Fruit fly (Drosophila melanogaster) whole organism, adult: Measurements from ENCODE around the gene RpS25.

Source experiments
- CG11617 ChIP-seq: fragments of 200-800 bp; sonication (Bioruptor generic); optimal IDR thresholded peaks from 2 replicates; lab custom pipeline; 2017; ENCODE audit warnings: mild to moderate bottlenecking, missing biosample characterization, missing genetic modification reagents, missing genetic modification characterization
- CG12768 ChIP-seq: fragments of 200-800 bp; sonication (Bioruptor generic); optimal IDR thresholded peaks from 2 replicates; lab custom pipeline; 2017; ENCODE audit warnings: missing biosample characterization, missing genetic modification characterization, mild to moderate bottlenecking, moderate library complexity, missing genetic modification reagents
- CG14711 ChIP-seq: fragments of 200-800 bp; sonication (Bioruptor generic); optimal IDR thresholded peaks from 2 replicates; lab custom pipeline; 2018; ENCODE audit warnings: missing biosample characterization, mild to moderate bottlenecking, missing genetic modification characterization, moderate library complexity
- CG1620 ChIP-seq: fragments of 200-800 bp; sonication (Bioruptor generic); optimal IDR thresholded peaks from 2 replicates; lab custom pipeline; 2016; ENCODE audit warnings: missing biosample characterization, missing genetic modification characterization
- CG33017 ChIP-seq: fragments of 200-800 bp; sonication (Bioruptor generic); optimal IDR thresholded peaks from 2 replicates; lab custom pipeline; 2018; ENCODE audit warnings: missing biosample characterization, mild to moderate bottlenecking, missing genetic modification characterization, moderate library complexity
- CG5204 ChIP-seq: fragments of 200-800 bp; sonication (Bioruptor generic); optimal IDR thresholded peaks from 2 replicates; lab custom pipeline; 2016; ENCODE audit warnings: missing biosample characterization, missing genetic modification characterization
- CG7045 ChIP-seq: fragments of 200-800 bp; sonication (Bioruptor generic); optimal IDR thresholded peaks from 2 replicates; lab custom pipeline; 2017; ENCODE audit warnings: missing biosample characterization, mild to moderate bottlenecking, missing genetic modification characterization
- CG7101 ChIP-seq: fragments of 200-800 bp; sonication (Bioruptor generic); optimal IDR thresholded peaks from 2 replicates; lab custom pipeline; 2018; ENCODE audit warnings: missing biosample characterization, mild to moderate bottlenecking, missing genetic modification characterization, moderate library complexity
- Clk ChIP-seq: fragments of 200-800 bp; sonication (Bioruptor generic); optimal IDR thresholded peaks from 2 replicates; lab custom pipeline; 2017; ENCODE audit warnings: missing biosample characterization, missing genetic modification characterization
- Crg-1 ChIP-seq: fragments of 200-800 bp; sonication (Bioruptor generic); optimal IDR thresholded peaks from 2 replicates; lab custom pipeline; 2016; ENCODE audit warnings: missing biosample characterization, missing genetic modification characterization
- Hr96 ChIP-seq: fragments of 200-800 bp; sonication (Bioruptor generic); optimal IDR thresholded peaks from 2 replicates; lab custom pipeline; 2016; ENCODE audit warnings: missing biosample characterization, missing genetic modification characterization
- Mnt ChIP-seq: fragments of 200-800 bp; sonication (Bioruptor generic); optimal IDR thresholded peaks from 2 replicates; lab custom pipeline; 2016; ENCODE audit warnings: missing biosample characterization, mild to moderate bottlenecking, missing genetic modification characterization
- bab1 ChIP-seq: fragments of 200-800 bp; sonication (Bioruptor generic); optimal IDR thresholded peaks from 3 replicates; lab custom pipeline; 2019; ENCODE audit warnings: missing biosample characterization, mild to moderate bottlenecking, missing genetic modification characterization, moderate library complexity
- cic ChIP-seq: fragments of 200-800 bp; sonication (Bioruptor generic); optimal IDR thresholded peaks from 2 replicates; lab custom pipeline; 2017; ENCODE audit warnings: missing biosample characterization, mild to moderate bottlenecking, missing genetic modification characterization, moderate library complexity
- cnc ChIP-seq, 2 experiments: fragments of >200 bp; optimal IDR thresholded peaks; 2 replicates each; lab custom pipeline; 2017
- kay ChIP-seq: fragments of 200-800 bp; sonication (Bioruptor generic); peaks from one replicate; lab custom pipeline; 2016; ENCODE audit warnings: missing biosample characterization, missing genetic modification characterization, borderline replicate concordance
- ovo ChIP-seq: fragments of 200-800 bp; sonication (Bioruptor generic); optimal IDR thresholded peaks from 2 replicates; lab custom pipeline; 2016; ENCODE audit warnings: missing biosample characterization, missing genetic modification characterization
- pad ChIP-seq: fragments of 200-800 bp; sonication (Bioruptor generic); optimal IDR thresholded peaks from 3 replicates; lab custom pipeline; 2017; ENCODE audit warnings: missing biosample characterization, missing genetic modification characterization, mild to moderate bottlenecking, moderate library complexity, missing genetic modification reagents
- tj ChIP-seq: fragments of 200-800 bp; sonication (Bioruptor generic); optimal IDR thresholded peaks from 3 replicates; lab custom pipeline; 2017; ENCODE audit warnings: missing biosample characterization, mild to moderate bottlenecking, missing genetic modification characterization, moderate library complexity
- toe ChIP-seq: fragments of 200-800 bp; sonication (Bioruptor generic); optimal IDR thresholded peaks from 2 replicates; lab custom pipeline; 2016; ENCODE audit warnings: missing biosample characterization, missing genetic modification characterization

Gene RpS25

DNA sequence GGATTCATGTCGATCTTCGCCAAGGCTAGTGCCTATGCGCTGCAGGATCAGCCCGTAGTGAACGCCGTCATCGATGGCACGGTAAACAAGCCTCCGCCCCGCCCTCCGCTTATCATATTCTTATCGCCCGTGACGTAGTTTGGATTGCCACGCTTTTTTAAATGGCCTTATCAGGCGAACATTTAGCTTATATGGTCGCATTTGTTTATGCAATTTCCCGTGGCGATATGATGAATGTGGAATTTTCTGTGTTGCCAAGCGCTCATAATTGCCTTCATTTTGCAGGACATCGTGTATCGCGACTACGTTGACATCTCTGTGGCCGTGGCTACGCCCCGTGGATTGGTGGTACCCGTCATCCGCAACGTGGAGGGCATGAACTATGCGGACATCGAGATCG is 29.7 kb upstream of the RpS25 start:
- TF ChIP-seq CG11617 (GFP tag; lab: Kevin White, UChicago): no peak
- no peak for TF ChIP-seq Crg-1 (GFP tag; lab: Kevin White, UChicago)
- no peak for TF ChIP-seq CG33017 (tag; lab: Kevin White, UChicago)
- no peak for TF ChIP-seq pad (GFP tag; lab: Kevin White, UChicago)
- no peak for TF ChIP-seq toe
- TF ChIP-seq tj (GFP tag; lab: Kevin White, UChicago): no peak
- no peak for TF ChIP-seq cic
- no peak for TF ChIP-seq kay (GFP tag; lab: Kevin White, UChicago)
- TF ChIP-seq Hr96 (GFP tag; lab: Kevin White, UChicago): no peak
- no peak for TF ChIP-seq ovo (GFP tag; lab: Kevin White, UChicago)
- TF ChIP-seq bab1: no peak
- no peak for TF ChIP-seq cnc (optimal IDR thresholded peaks at IDR 0.05; lab: Kevin White, UChicago)

DNA sequence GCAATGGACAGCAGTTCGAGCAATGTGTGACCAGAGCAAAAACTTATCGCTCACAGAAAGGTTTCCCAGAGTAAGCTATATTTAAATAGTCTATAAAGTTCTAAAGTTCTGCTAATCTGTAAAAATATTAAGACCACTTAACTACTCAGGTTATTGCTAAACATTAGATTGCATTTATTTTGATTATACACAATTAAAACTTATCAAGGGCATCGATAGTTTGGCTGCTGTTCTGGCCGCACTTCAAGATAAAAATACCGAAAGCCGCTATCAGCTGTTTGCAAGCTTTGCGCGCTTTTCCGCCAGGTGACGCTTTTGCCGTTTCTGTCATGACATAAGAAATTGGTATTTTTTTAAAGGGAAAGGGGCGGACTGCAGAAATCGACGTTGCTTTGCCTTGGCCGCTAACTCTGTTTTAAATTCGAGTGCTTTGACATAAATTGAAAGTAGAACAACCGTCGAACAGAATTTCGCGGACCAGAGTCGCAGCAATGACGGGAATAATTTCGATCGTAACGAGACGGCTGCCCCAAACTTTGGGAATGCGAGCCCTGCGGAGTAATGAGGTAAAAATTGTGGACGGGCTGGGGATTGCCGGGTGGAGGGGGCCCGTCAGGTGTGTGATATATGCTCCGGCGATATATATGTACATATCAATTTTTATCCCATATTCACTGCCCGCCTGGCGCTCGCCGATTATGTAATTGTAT is 28.0 kb upstream of the RpS25 start, which contains the start of the genes CG17734 and CG5214:
Gene CG17734, minus strand, starts transcription at position 49 of the 710 bp plus-strand sequence.
Gene CG5214, plus strand, starts transcription at position 352 of the 710 bp plus-strand sequence.
- TF ChIP-seq Hr96 (GFP tag; lab: Kevin White, UChicago) (peak; percentile 44), bab1 (peak; percentile 51), CG14711 (tag; lab: Kevin White, UChicago) (no peak), ovo (GFP tag; lab: Kevin White, UChicago) (no peak), tj (GFP tag; lab: Kevin White, UChicago) (peak; percentile 100), CG1620 (peak; percentile 19), kay (GFP tag; lab: Kevin White, UChicago) (no peak), CG7045 (no peak), Mnt (peak; percentile 49), CG5204 (GFP tag; lab: Kevin White, UChicago) (no peak), Clk (GFP tag; lab: Kevin White, UChicago) (no peak), CG12768 (GFP tag; lab: Kevin White, UChicago) (no peak), cic (peak; percentile 32), pad (GFP tag; lab: Kevin White, UChicago) (no peak), toe (peak; percentile 52), cnc (optimal IDR thresholded peaks at IDR 0.05; lab: Kevin White, UChicago) (no peak), CG7101 (tag; lab: Kevin White, UChicago) (peak; percentile 9), CG11617 (GFP tag; lab: Kevin White, UChicago) (peak; percentile 30), Crg-1 (GFP tag; lab: Kevin White, UChicago) (no peak), CG33017 (tag; lab: Kevin White, UChicago) (no peak)

- TF ChIP-seq bab1: peak; percentile 24
- peak; percentile 37 for TF ChIP-seq CG14711 (tag; lab: Kevin White, UChicago)
- TF ChIP-seq ovo (GFP tag; lab: Kevin White, UChicago): peak; percentile 26
- peak; percentile 36 for TF ChIP-seq CG7101 (tag; lab: Kevin White, UChicago)
- TF ChIP-seq CG5204 (GFP tag; lab: Kevin White, UChicago): no peak
- TF ChIP-seq Hr96 (GFP tag; lab: Kevin White, UChicago): no peak
- no peak for TF ChIP-seq CG12768 (GFP tag; lab: Kevin White, UChicago)
- no peak for TF ChIP-seq CG33017 (tag; lab: Kevin White, UChicago)
- TF ChIP-seq cic: peak; percentile 20
- peak; percentile 67 for TF ChIP-seq pad (GFP tag; lab: Kevin White, UChicago)
- no peak for TF ChIP-seq Clk (GFP tag; lab: Kevin White, UChicago)
- TF ChIP-seq Mnt: peak; percentile 5
- no peak for TF ChIP-seq cnc (optimal IDR thresholded peaks at IDR 0.05; lab: Kevin White, UChicago)
Observed at dm6 chr3R:11243057-11243740, 27.1 kb upstream of the RpS25 start.

dm6 chr3R:11240891-11241290 is 24.8 kb upstream of the RpS25 start, which contains the start of the genes scpr-B and scpr-A:
Gene scpr-B, minus strand, starts transcription at chr3R:11240991.
Gene scpr-A, plus strand, starts transcription at chr3R:11241183.
- TF ChIP-seq cnc (optimal IDR thresholded peaks at IDR 0.05; lab: Kevin White, UChicago) (no peak), CG7101 (tag; lab: Kevin White, UChicago) (no peak), CG5204 (GFP tag; lab: Kevin White, UChicago) (no peak), CG11617 (GFP tag; lab: Kevin White, UChicago) (no peak), Crg-1 (GFP tag; lab: Kevin White, UChicago) (no peak), CG1620 (no peak)

DNA sequence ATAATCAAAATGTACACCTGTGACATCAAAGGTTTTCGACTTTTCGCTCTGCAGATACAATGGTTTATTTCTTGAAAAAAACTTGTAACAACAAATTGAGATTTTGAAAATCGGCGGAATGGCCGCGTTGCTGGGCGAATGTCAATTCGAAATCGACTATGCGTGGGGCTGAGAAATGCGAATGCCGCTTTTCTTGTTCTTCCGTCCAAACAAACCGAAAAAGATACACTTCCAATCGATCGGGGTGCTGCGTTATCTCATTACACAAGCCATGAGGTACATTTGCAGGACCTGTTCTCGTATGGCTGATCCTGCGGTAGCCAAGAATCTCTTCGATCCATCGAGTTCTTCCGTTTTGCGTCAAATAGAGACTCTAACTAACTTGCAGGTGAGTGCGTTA is 21.5 kb upstream of the RpS25 start, which contains the start of gene CG31388:
Gene CG31388, plus strand, starts transcription at position 218 of the 400 bp plus-strand sequence.
- TF ChIP-seq CG14711 (tag; lab: Kevin White, UChicago) (no peak), cic (no peak), CG12768 (GFP tag; lab: Kevin White, UChicago) (no peak), ovo (GFP tag; lab: Kevin White, UChicago) (no peak), bab1 (peak; percentile 10), CG7101 (tag; lab: Kevin White, UChicago) (no peak), Mnt (peak; percentile 34), CG33017 (tag; lab: Kevin White, UChicago) (no peak), Crg-1 (GFP tag; lab: Kevin White, UChicago) (no peak), CG7045 (no peak)

- TF ChIP-seq CG5204 (GFP tag; lab: Kevin White, UChicago) (no peak), kay (GFP tag; lab: Kevin White, UChicago) (no peak), Hr96 (GFP tag; lab: Kevin White, UChicago) (no peak), pad (GFP tag; lab: Kevin White, UChicago) (no peak), Crg-1 (GFP tag; lab: Kevin White, UChicago) (no peak), Mnt (peak; percentile 61), cic (no peak), CG14711 (tag; lab: Kevin White, UChicago) (no peak), CG12768 (GFP tag; lab: Kevin White, UChicago) (no peak), CG7101 (tag; lab: Kevin White, UChicago) (no peak), CG7045 (no peak), bab1 (peak; percentile 15), tj (GFP tag; lab: Kevin White, UChicago) (no peak), Clk (GFP tag; lab: Kevin White, UChicago) (no peak), CG1620 (no peak), CG33017 (tag; lab: Kevin White, UChicago) (no peak), ovo (GFP tag; lab: Kevin White, UChicago) (no peak), cnc (optimal IDR thresholded peaks at IDR 0.05; lab: Kevin White, UChicago) (no peak)
Observed at dm6 chr3R:11236041-11236440, 20.0 kb upstream of the RpS25 start, which contains the start of gene CG31441. Gene CG31441, plus strand, starts transcription at chr3R:11236286.
